Worm (Caenorhabditis elegans): Measurements from ENCODE around the gene acy-3.

Gene acy-3

DNA sequence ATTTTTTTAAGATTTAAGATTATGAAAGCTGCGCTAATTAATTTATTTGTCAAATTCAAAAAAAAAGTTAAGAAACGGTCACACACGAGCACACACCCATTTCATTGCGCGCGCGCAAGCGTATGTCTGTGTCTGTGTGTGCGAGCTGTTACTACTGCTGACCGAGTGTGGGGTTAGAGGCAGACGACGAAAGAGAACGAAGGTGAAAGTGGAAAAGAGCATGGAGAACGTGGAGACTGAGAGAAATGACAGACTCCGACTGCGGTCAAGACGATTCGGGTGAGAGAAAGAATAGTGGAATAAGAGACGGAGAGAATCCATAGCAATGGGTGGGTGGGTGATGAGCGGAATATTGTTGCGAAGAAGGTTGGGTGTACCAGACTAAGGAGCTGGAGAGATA lies 33.9 kb upstream of the acy-3 start (continued):
- TF ChIP-seq F16B12.6 (tag; optimal IDR thresholded peaks at IDR 0.05) (peak; percentile 43), lir-3 (tag; optimal IDR thresholded peaks at IDR 0.05; ENCODE audit: poor library complexity) (no peak), zip-4 (GFP tag; optimal IDR thresholded peaks at IDR 0.05) (no peak), C34B4.2 (tag; optimal IDR thresholded peaks at IDR 0.05) (no peak), unc-98 (GFP tag; IDR thresholded peaks at IDR 0.05) (no peak), nhr-20 (tag; optimal IDR thresholded peaks at IDR 0.05) (peak; percentile 75), aly-2 (tag; optimal IDR thresholded peaks at IDR 0.05) (peak; percentile 27), dpl-1 (GFP tag; optimal IDR thresholded peaks at IDR 0.05) (peak; percentile 41 to 66 (median 42)), xbp-1 (tag; optimal IDR thresholded peaks at IDR 0.05) (peak; percentile 56), pax-3 (tag; optimal IDR thresholded peaks at IDR 0.05) (no peak), jun-1 (tag; optimal IDR thresholded peaks at IDR 0.05) (peak; percentile 25), alr-1 (tag; optimal IDR thresholded peaks at IDR 0.05; ENCODE audit: borderline replicate concordance) (no peak)

DNA sequence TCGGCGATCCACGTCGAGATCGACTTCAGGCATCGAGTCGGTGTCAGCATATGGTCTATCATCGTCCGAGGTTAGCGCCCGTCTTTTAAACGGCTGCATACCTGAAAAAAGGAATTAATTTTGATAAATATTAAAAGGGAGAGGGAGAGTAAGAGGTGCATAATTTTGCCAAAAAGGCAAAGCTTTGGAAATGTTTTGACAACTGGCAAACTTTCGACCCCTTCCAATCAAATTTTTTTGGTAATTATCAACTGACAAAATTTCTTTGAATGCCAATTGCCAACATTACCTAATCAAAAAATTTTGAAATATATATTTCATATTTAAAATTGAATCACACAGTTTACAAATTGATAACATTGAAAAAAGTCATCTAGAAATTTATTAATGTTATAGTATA lies 33.3 kb upstream of the acy-3 start, which contains the start of gene dpy-27:
dpy-27 (minus strand) TSS at position 101 of the 400 bp plus-strand sequence.
- TF ChIP-seq fkh-10 (GFP tag; optimal IDR thresholded peaks at IDR 0.05) (no peak), nhr-20 (tag; optimal IDR thresholded peaks at IDR 0.05) (no peak), egl-27 (tag; optimal IDR thresholded peaks at IDR 0.05) (no peak), F16B12.6 (tag; optimal IDR thresholded peaks at IDR 0.05) (no peak), lin-15B (tag; optimal IDR thresholded peaks at IDR 0.05) (no peak), mep-1 (tag; optimal IDR thresholded peaks at IDR 0.05) (no peak), irx-1 (tag; optimal IDR thresholded peaks at IDR 0.05) (no peak), nhr-237 (tag; optimal IDR thresholded peaks at IDR 0.05) (no peak), unc-98 (GFP tag; IDR thresholded peaks at IDR 0.05) (no peak), isw-1 (GFP tag; IDR thresholded peaks at IDR 0.05) (no peak), elt-2 (tag; optimal IDR thresholded peaks at IDR 0.05) (no peak), efl-1 (optimal IDR thresholded peaks at IDR 0.05) (no peak), efl-1 (GFP tag; optimal IDR thresholded peaks at IDR 0.05 in 1 of 2) (no peak), ama-1 (optimal IDR thresholded peaks at IDR 0.05) (no peak), ceh-90 (tag; optimal IDR thresholded peaks at IDR 0.05) (no peak), sox-4 (tag; optimal IDR thresholded peaks at IDR 0.05) (no peak), dsc-1 (tag; optimal IDR thresholded peaks at IDR 0.05) (no peak)

DNA sequence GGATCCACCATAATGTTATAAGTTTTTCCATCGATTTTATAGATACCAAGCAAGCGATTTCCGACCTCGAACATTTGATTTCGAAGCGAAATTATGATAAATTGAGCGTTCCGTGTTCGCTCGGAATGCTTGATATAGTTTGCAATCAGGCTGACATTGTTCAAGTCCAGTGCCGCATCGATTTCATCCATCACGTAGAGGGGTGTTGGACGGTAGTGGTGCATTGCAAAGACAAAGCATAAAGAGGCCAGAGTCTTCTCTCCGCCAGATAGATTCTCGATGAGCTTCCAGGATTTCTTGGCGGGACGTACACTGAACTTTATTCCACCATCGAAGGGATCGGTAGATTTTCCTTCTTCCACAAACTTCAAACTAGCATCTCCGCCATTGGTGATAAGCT lies 28.1 kb upstream of the acy-3 start:
- TF ChIP-seq unc-30 (tag; optimal IDR thresholded peaks at IDR 0.05) (no peak), egl-13 (tag; optimal IDR thresholded peaks at IDR 0.05) (no peak), ets-5 (GFP tag; IDR thresholded peaks at IDR 0.05) (no peak)

DNA sequence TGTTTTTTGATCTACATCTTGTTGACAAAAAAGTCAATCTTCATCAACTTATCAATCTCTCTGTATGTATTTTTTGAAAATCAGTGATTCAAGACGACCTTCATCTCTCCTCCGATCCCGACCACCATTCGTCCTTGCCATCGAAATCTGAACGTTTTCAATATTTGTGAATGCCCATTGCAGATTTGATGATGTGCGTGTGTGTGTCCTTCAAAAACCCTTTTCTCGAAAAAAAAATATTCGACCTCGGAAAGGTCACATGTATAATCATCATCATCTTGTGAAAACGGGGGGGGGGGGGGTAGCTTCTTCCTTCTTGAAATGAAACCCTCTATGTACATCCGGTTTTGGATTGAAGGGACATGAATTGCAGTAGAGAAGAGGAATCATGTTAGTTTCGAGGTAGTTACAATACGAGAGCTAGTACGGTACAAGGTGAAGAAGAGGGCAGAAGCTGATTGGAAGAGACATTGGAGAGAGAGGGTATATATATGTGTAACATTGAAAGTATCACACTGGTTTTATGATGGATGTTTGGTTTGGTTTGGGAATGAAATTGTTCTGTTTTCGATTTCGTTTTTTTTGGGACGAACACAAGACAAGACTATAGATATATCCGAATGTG lies 26.2 kb upstream of the acy-3 start:
- no peak for TF ChIP-seq mef-2 (tag; optimal IDR thresholded peaks at IDR 0.05)
- TF ChIP-seq nhr-85 (tag): peak; percentile 82
- no peak for TF ChIP-seq fkh-8 (tag; optimal IDR thresholded peaks at IDR 0.05)
- no peak for TF ChIP-seq ets-5 (GFP tag; IDR thresholded peaks at IDR 0.05)
- peak; percentile 27 for TF ChIP-seq nhr-20 (tag; optimal IDR thresholded peaks at IDR 0.05)
- no peak for TF ChIP-seq zip-4 (GFP tag; optimal IDR thresholded peaks at IDR 0.05)
- no peak for TF ChIP-seq nhr-237 (tag; optimal IDR thresholded peaks at IDR 0.05)
- no peak for TF ChIP-seq snu-23 (GFP tag; optimal IDR thresholded peaks at IDR 0.05)
- TF ChIP-seq pqm-1 (tag; optimal IDR thresholded peaks at IDR 0.05): no peak
- TF ChIP-seq nhr-28 (tag; optimal IDR thresholded peaks at IDR 0.05): no peak
- TF ChIP-seq mab-9 (GFP tag; IDR thresholded peaks at IDR 0.05): no peak
- TF ChIP-seq dsc-1 (tag; optimal IDR thresholded peaks at IDR 0.05): no peak
- no peak for TF ChIP-seq aly-2 (tag; optimal IDR thresholded peaks at IDR 0.05)
- no peak for TF ChIP-seq ceh-8 (GFP tag; optimal IDR thresholded peaks at IDR 0.05)
- no peak for TF ChIP-seq mdl-1 (tag; optimal IDR thresholded peaks at IDR 0.05)
- TF ChIP-seq grh-1 (GFP tag; IDR thresholded peaks at IDR 0.05): no peak
- no peak for TF ChIP-seq ama-1 (optimal IDR thresholded peaks at IDR 0.05)
- TF ChIP-seq sup-37 (GFP tag; optimal IDR thresholded peaks at IDR 0.05): no peak
- TF ChIP-seq lin-14 (GFP tag; optimal IDR thresholded peaks at IDR 0.05): peak; percentile 75
- peak; percentile 25 for TF ChIP-seq blmp-1 (tag; optimal IDR thresholded peaks at IDR 0.05)
- TF ChIP-seq efl-1 (optimal IDR thresholded peaks at IDR 0.05): no peak
- TF ChIP-seq efl-1 (GFP tag; optimal IDR thresholded peaks at IDR 0.05 in 1 of 2): peak in 1 of 2 experiments; percentile 77
- no peak for TF ChIP-seq nhr-77 (tag; optimal IDR thresholded peaks at IDR 0.05)
- TF ChIP-seq sox-4 (tag; optimal IDR thresholded peaks at IDR 0.05): no peak
- TF ChIP-seq nhr-11 (tag; optimal IDR thresholded peaks at IDR 0.05): no peak
- no peak for TF ChIP-seq fkh-4 (tag; optimal IDR thresholded peaks at IDR 0.05; ENCODE audit: borderline replicate concordance)
- no peak for TF ChIP-seq jun-1 (tag; optimal IDR thresholded peaks at IDR 0.05)
- no peak for TF ChIP-seq ztf-4 (tag; optimal IDR thresholded peaks at IDR 0.05)
- TF ChIP-seq dpl-1 (GFP tag; optimal IDR thresholded peaks at IDR 0.05): no peak
